Fruit fly (Drosophila melanogaster) whole organism, embryonic: ENCODE data around the gene CG11668.

Experiments
- Atf3 ChIP-seq: fragments of 200-800 bp; sonication (Bioruptor generic); optimal IDR thresholded peaks from 3 replicates; lab custom pipeline; 2016; ENCODE audit warnings: missing biosample characterization, missing genetic modification characterization
- CG11398 ChIP-seq: fragments of 200-800 bp; sonication (Bioruptor generic); optimal IDR thresholded peaks from 2 replicates; lab custom pipeline; 2016; ENCODE audit warnings: missing biosample characterization, missing genetic modification characterization
- CG11560 ChIP-seq: fragments of 200-800 bp; sonication (Bioruptor generic); IDR thresholded peaks from 3 replicates; pipeline ENCODE4 v1.3.6; 2022; ENCODE audit warnings: missing biosample characterization, missing genetic modification characterization
- CG11696 ChIP-seq: fragments of 200-800 bp; sonication (Bioruptor generic); IDR thresholded peaks from 2 replicates; pipeline ENCODE4 v1.3.6; 2022; ENCODE audit warnings: missing biosample characterization, missing genetic modification characterization
- CG13624 ChIP-seq: fragments of 200-800 bp; sonication (Bioruptor generic); optimal IDR thresholded peaks from 2 replicates; lab custom pipeline; 2016; ENCODE audit warnings: missing biosample characterization, missing genetic modification characterization
- CG17186 ChIP-seq: fragments of 200-800 bp; sonication (Bioruptor generic); optimal IDR thresholded peaks from 3 replicates; lab custom pipeline; 2017; ENCODE audit warnings: missing biosample characterization, missing genetic modification reagents, missing genetic modification characterization
- CG17359 ChIP-seq: fragments of 200-800 bp; sonication (Bioruptor generic); optimal IDR thresholded peaks from 3 replicates; lab custom pipeline; 2018; ENCODE audit warnings: missing biosample characterization, mild to moderate bottlenecking, missing genetic modification characterization, moderate library complexity
- CG17385 ChIP-seq: fragments of 200-800 bp; sonication (Bioruptor generic); optimal IDR thresholded peaks from 3 replicates; lab custom pipeline; 2018; ENCODE audit warnings: missing biosample characterization, mild to moderate bottlenecking, missing genetic modification characterization
- CG18262 ChIP-seq: fragments of 200-800 bp; optimal IDR thresholded peaks from 3 replicates; lab custom pipeline; 2019; ENCODE audit warnings: missing biosample characterization, mild to moderate bottlenecking, missing genetic modification characterization, moderate library complexity
- CG18476 ChIP-seq: fragments of 200-800 bp; sonication (Bioruptor generic); optimal IDR thresholded peaks from 2 replicates; lab custom pipeline; 2016; ENCODE audit warnings: missing biosample characterization, mild to moderate bottlenecking, missing genetic modification characterization
- CG18599 ChIP-seq: fragments of 200-800 bp; sonication (Bioruptor generic); optimal IDR thresholded peaks from 3 replicates; lab custom pipeline; 2017; ENCODE audit warnings: missing biosample characterization, missing genetic modification characterization, mild to moderate bottlenecking, moderate library complexity, missing genetic modification reagents
- CG18764 ChIP-seq: fragments of 200-800 bp; sonication (Bioruptor generic); optimal IDR thresholded peaks from 3 replicates; lab custom pipeline; 2016; ENCODE audit warnings: missing biosample characterization, missing genetic modification characterization
- CG2202 ChIP-seq: fragments of 200-800 bp; sonication (Bioruptor generic); optimal IDR thresholded peaks from 2 replicates; lab custom pipeline; 2018; ENCODE audit warnings: missing biosample characterization, mild to moderate bottlenecking, missing genetic modification characterization
- CG31365 ChIP-seq: fragments of 200-800 bp; sonication (Bioruptor generic); optimal IDR thresholded peaks from 2 replicates; lab custom pipeline; 2018; ENCODE audit warnings: missing biosample characterization, mild to moderate bottlenecking, missing genetic modification characterization
- CG31388 ChIP-seq: fragments of 200-800 bp; sonication (Bioruptor generic); optimal IDR thresholded peaks from 2 replicates; lab custom pipeline; 2016; ENCODE audit warnings: missing biosample characterization, missing genetic modification characterization
- CG32772 ChIP-seq: fragments of 200-800 bp; sonication (Bioruptor generic); IDR thresholded peaks from 2 replicates; pipeline ENCODE4 v1.3.6; 2022; ENCODE audit warnings: missing biosample characterization, missing genetic modification characterization
- CG3726 ChIP-seq: fragments of 200-800 bp; sonication (Bioruptor generic); IDR thresholded peaks from 3 replicates; pipeline ENCODE4, ENCODE4 v1.3.6; 2022; ENCODE audit warnings: missing biosample characterization, missing genetic modification characterization
- CG4617 ChIP-seq: fragments of 200-800 bp; sonication (Bioruptor generic); optimal IDR thresholded peaks from 3 replicates; lab custom pipeline; 2016; ENCODE audit warnings: missing biosample characterization, missing genetic modification characterization, borderline replicate concordance
- CG6654 ChIP-seq: fragments of 200-800 bp; sonication (Bioruptor generic); optimal IDR thresholded peaks from 2 replicates; lab custom pipeline; 2017; ENCODE audit warnings: missing biosample characterization, mild to moderate bottlenecking, missing genetic modification characterization
- CG7357 ChIP-seq: fragments of 200-800 bp; sonication (Bioruptor generic); IDR thresholded peaks from 3 replicates; pipeline ENCODE4 v1.3.6; 2022; ENCODE audit warnings: missing biosample characterization, missing genetic modification characterization
- CG7987 ChIP-seq: fragments of 200-800 bp; sonication (Bioruptor generic); optimal IDR thresholded peaks from 2 replicates; lab custom pipeline; 2018; ENCODE audit warnings: missing biosample characterization, mild to moderate bottlenecking, missing genetic modification characterization, moderate library complexity
- CHES-1-like ChIP-seq: fragments of 200-800 bp; sonication (Bioruptor generic); optimal IDR thresholded peaks from 2 replicates; lab custom pipeline; 2016; ENCODE audit warnings: missing biosample characterization, missing genetic modification characterization
- Dad ChIP-seq: fragments of 200-800 bp; sonication (Bioruptor generic); optimal IDR thresholded peaks from 3 replicates; lab custom pipeline; 2016; ENCODE audit warnings: missing biosample characterization, missing genetic modification characterization
- ERR ChIP-seq: fragments of 200-800 bp; sonication (Bioruptor generic); optimal IDR thresholded peaks from 2 replicates; lab custom pipeline; 2016; ENCODE audit warnings: missing biosample characterization, missing genetic modification characterization
- Ets97D ChIP-seq: fragments of 200-800 bp; sonication (Bioruptor generic); optimal IDR thresholded peaks from 3 replicates; lab custom pipeline; 2016; ENCODE audit warnings: missing biosample characterization, missing genetic modification characterization
- Fer2 ChIP-seq: fragments of 200-800 bp; sonication (Bioruptor generic); optimal IDR thresholded peaks from 2 replicates; lab custom pipeline; 2018; ENCODE audit warnings: missing biosample characterization, mild to moderate bottlenecking, missing genetic modification characterization, moderate library complexity
- GATAe ChIP-seq: fragments of 200-800 bp; sonication (Bioruptor generic); conservative IDR thresholded peaks from 2 replicates; pipeline ENCODE4 v1.3.6; 2022; ENCODE audit warnings: missing biosample characterization, missing genetic modification characterization
- HmgZ ChIP-seq: fragments of 200-800 bp; sonication (Bioruptor generic); optimal IDR thresholded peaks from 2 replicates; lab custom pipeline; 2018; ENCODE audit warnings: missing biosample characterization, mild to moderate bottlenecking, missing genetic modification characterization
- Hr3 ChIP-seq: fragments of 200-800 bp; sonication (Bioruptor generic); optimal IDR thresholded peaks from 3 replicates; lab custom pipeline; 2016; ENCODE audit warnings: missing biosample characterization, missing genetic modification characterization
- Jarid2 ChIP-seq: fragments of 200-800 bp; sonication (Bioruptor generic); optimal IDR thresholded peaks from 3 replicates; lab custom pipeline; 2017; ENCODE audit warnings: mild to moderate bottlenecking, missing biosample characterization, missing genetic modification reagents, missing genetic modification characterization
- Six4 ChIP-seq: fragments of 200-800 bp; sonication (Bioruptor generic); optimal IDR thresholded peaks from 2 replicates; lab custom pipeline; 2016; ENCODE audit warnings: missing biosample characterization, missing genetic modification characterization
- Xrp1 ChIP-seq: fragments of 200-800 bp; sonication (Bioruptor generic); IDR thresholded peaks from 2 replicates; pipeline ENCODE4 v1.3.6; 2022; ENCODE audit warnings: missing biosample characterization, missing genetic modification characterization
- bbx ChIP-seq: fragments of 200-800 bp; sonication (Bioruptor generic); IDR thresholded peaks from 2 replicates; pipeline ENCODE4 v1.3.6; 2022; ENCODE audit warnings: missing biosample characterization, missing genetic modification characterization; ENCODE audit not compliant: partially characterized antibody
- ci ChIP-seq: fragments of 200-800 bp; sonication (Bioruptor generic); IDR thresholded peaks from 3 replicates; pipeline ENCODE4 v1.3.6; 2022; ENCODE audit warnings: missing biosample characterization, missing genetic modification characterization
- crol ChIP-seq: fragments of 200-800 bp; sonication (Bioruptor generic); IDR thresholded peaks from 2 replicates; pipeline ENCODE4 v1.3.6; 2022; ENCODE audit warnings: missing biosample characterization, missing genetic modification characterization
- dan ChIP-seq: fragments of 200-800 bp; sonication (Bioruptor generic); IDR thresholded peaks from 2 replicates; pipeline ENCODE4 v1.3.6; 2022; ENCODE audit warnings: missing biosample characterization, missing genetic modification characterization
- esg ChIP-seq: fragments of 200-800 bp; sonication (Bioruptor generic); conservative IDR thresholded peaks from 2 replicates; pipeline ENCODE4 v1.3.6; 2022; ENCODE audit warnings: missing biosample characterization, missing genetic modification characterization
- ewg ChIP-seq: fragments of 200-800 bp; sonication (Bioruptor generic); optimal IDR thresholded peaks from 3 replicates; lab custom pipeline; 2017; ENCODE audit warnings: mild to moderate bottlenecking, missing biosample characterization, missing genetic modification reagents, missing genetic modification characterization
- gro ChIP-seq: fragments of 200-800 bp; sonication (Bioruptor generic); optimal IDR thresholded peaks from 2 replicates; lab custom pipeline; 2016; ENCODE audit warnings: missing biosample characterization, missing genetic modification characterization
- hb ChIP-seq: fragments of 200-800 bp; sonication (Bioruptor generic); IDR thresholded peaks from 3 replicates; pipeline ENCODE4 v1.3.6; 2022; ENCODE audit warnings: missing biosample characterization, missing genetic modification characterization; ENCODE audit not compliant: partially characterized antibody
- hbn ChIP-seq: fragments of 200-800 bp; sonication (Bioruptor generic); IDR thresholded peaks from 2 replicates; pipeline ENCODE4 v1.3.6; 2022; ENCODE audit warnings: missing biosample characterization, missing genetic modification characterization; ENCODE audit not compliant: partially characterized antibody
- ind ChIP-seq: fragments of 200-800 bp; sonication (Bioruptor generic); optimal IDR thresholded peaks from 3 replicates; lab custom pipeline; 2016; ENCODE audit warnings: missing biosample characterization, missing genetic modification characterization
- knrl ChIP-seq: fragments of 200-800 bp; sonication (Bioruptor generic); IDR thresholded peaks from 3 replicates; pipeline ENCODE4 v1.3.6; 2022; ENCODE audit warnings: missing biosample characterization, missing genetic modification characterization; ENCODE audit not compliant: partially characterized antibody
- lov ChIP-seq, 2 experiments: fragments of 200-800 bp in 1 of 2; fragments of >200 bp in 1 of 2; sonication (Bioruptor generic) in 1 of 2; IDR thresholded peaks in 1 of 2; optimal IDR thresholded peaks in 1 of 2; 2 replicates in 1 of 2; 3 replicates in 1 of 2; pipeline versions ENCODE4 v1.3.6 to Lab custom; 2017 to 2022; ENCODE audit warnings: missing biosample characterization in 1 of 2, missing genetic modification characterization in 1 of 2
- nau ChIP-seq: fragments of 200-800 bp; sonication (Bioruptor generic); optimal IDR thresholded peaks from 3 replicates; lab custom pipeline; 2017; ENCODE audit warnings: missing biosample characterization, mild to moderate bottlenecking, missing genetic modification characterization, missing genetic modification reagents
- sd ChIP-seq: fragments of 200-800 bp; sonication (Bioruptor generic); optimal IDR thresholded peaks from 3 replicates; lab custom pipeline; 2018; ENCODE audit warnings: missing biosample characterization, mild to moderate bottlenecking, missing genetic modification characterization, moderate library complexity
- sim ChIP-seq: fragments of 200-800 bp; sonication (Bioruptor generic); IDR thresholded peaks from 2 replicates; pipeline ENCODE4 v1.3.6; 2022; ENCODE audit warnings: missing biosample characterization, missing genetic modification characterization
- so ChIP-seq: fragments of 200-800 bp; sonication (Bioruptor generic); IDR thresholded peaks from 3 replicates; pipeline ENCODE4 v1.3.6; 2022; ENCODE audit warnings: missing biosample characterization, missing genetic modification characterization
- tgo ChIP-seq: fragments of 200-800 bp; sonication (Bioruptor generic); IDR thresholded peaks from 3 replicates; pipeline ENCODE4 v1.3.6; 2022; ENCODE audit warnings: missing biosample characterization, missing genetic modification characterization
- twi ChIP-seq: fragments of 200-800 bp; optimal IDR thresholded peaks from 2 replicates; lab custom pipeline; 2019; ENCODE audit warnings: missing biosample characterization, mild to moderate bottlenecking, missing genetic modification characterization, moderate library complexity

CG11668 gene

dm6 chr3R:13032975-13033445 is 5.2 kb upstream of the CG11668 start (continued):
- TF ChIP-seq Six4 (GFP tag; lab: Kevin White, UChicago) = peak; percentile 2
- TF ChIP-seq CG11560 (tag; lab: Robert Waterston, UW) = no peak
- TF ChIP-seq Fer2 (tag; lab: Kevin White, UChicago) = peak; percentile 12
- peak; percentile 23 for TF ChIP-seq sd (tag; lab: Kevin White, UChicago)
- TF ChIP-seq Hr3 = no peak
- no peak for TF ChIP-seq CG31365
- TF ChIP-seq CG13624 (GFP tag; lab: Kevin White, UChicago) = no peak
- TF ChIP-seq ewg (GFP tag; lab: Kevin White, UChicago) = peak; percentile 13
- TF ChIP-seq CG32772 = no peak
- no peak for TF ChIP-seq CG18262 (tag; lab: Kevin White, UChicago)
- TF ChIP-seq CHES-1-like (GFP tag; lab: Kevin White, UChicago) = no peak
- TF ChIP-seq Xrp1 (GFP tag; lab: Robert Waterston, UW) = no peak; the same call in 1 of the 2 replicates
- TF ChIP-seq twi = peak; percentile 67
- TF ChIP-seq CG17186 (GFP tag; lab: Kevin White, UChicago) = peak; percentile 59
- peak; percentile 77 for TF ChIP-seq CG7987 (GFP tag; lab: Kevin White, UChicago)
- no peak for TF ChIP-seq tgo (GFP tag; lab: Robert Waterston, UW)
- peak; percentile 69 for TF ChIP-seq CG17359 (tag; lab: Kevin White, UChicago)
- TF ChIP-seq so (GFP tag; lab: Robert Waterston, UW) = peak; percentile 40; the same call in 1 of the 3 replicates
- no peak for TF ChIP-seq hb (GFP tag; lab: Robert Waterston, UW)
- no peak for TF ChIP-seq dan (GFP tag; lab: Robert Waterston, UW)
- TF ChIP-seq esg (GFP tag; lab: Robert Waterston, UW) = no peak
- no peak for TF ChIP-seq CG4617
- TF ChIP-seq CG3726 = no peak
- TF ChIP-seq knrl = no peak
- peak; percentile 20 for TF ChIP-seq Ets97D (GFP tag; lab: Kevin White, UChicago)
- no peak for TF ChIP-seq ERR (GFP tag; lab: Kevin White, UChicago)
- no peak for TF ChIP-seq gro
- peak; percentile 79 for TF ChIP-seq ci (GFP tag; lab: Robert Waterston, UW)
- no peak for TF ChIP-seq ind (GFP tag; lab: Kevin White, UChicago)
- peak; percentile 68 for TF ChIP-seq CG18599 (GFP tag; lab: Kevin White, UChicago)
- no peak for TF ChIP-seq lov (optimal IDR thresholded peaks at IDR 0.05; lab: Kevin White, UChicago)
- peak; percentile 67; the same call in 1 of the 3 replicates for TF ChIP-seq lov (GFP tag; IDR thresholded peaks at IDR 0.05; lab: Robert Waterston, UW)
- TF ChIP-seq CG11398 (GFP tag; lab: Kevin White, UChicago) = no peak
- TF ChIP-seq Atf3 (GFP tag; lab: Kevin White, UChicago) = no peak
- no peak for TF ChIP-seq hbn (GFP tag; lab: Robert Waterston, UW)
- TF ChIP-seq CG17385 (GFP tag; lab: Kevin White, UChicago) = peak; percentile 9
- TF ChIP-seq CG18764 (GFP tag; lab: Kevin White, UChicago) = peak; percentile 42
- no peak for TF ChIP-seq CG31388 (GFP tag; lab: Kevin White, UChicago)
- TF ChIP-seq CG2202 (tag; lab: Kevin White, UChicago) = no peak
- no peak for TF ChIP-seq CG6654
- peak; percentile 12 for TF ChIP-seq CG18476
- no peak for TF ChIP-seq CG7357
- no peak for TF ChIP-seq CG11696 (GFP tag; lab: Robert Waterston, UW)
- TF ChIP-seq nau (GFP tag; lab: Kevin White, UChicago) = no peak
- TF ChIP-seq HmgZ (tag; lab: Kevin White, UChicago) = no peak
- peak; percentile 46 for TF ChIP-seq Jarid2 (GFP tag; lab: Kevin White, UChicago)
- TF ChIP-seq GATAe (GFP tag; lab: Robert Waterston, UW) = no peak
- TF ChIP-seq crol (GFP tag; lab: Robert Waterston, UW) = no peak
- no peak for TF ChIP-seq Dad
- peak; percentile 31; the same call in 1 of the 2 replicates for TF ChIP-seq sim (GFP tag; lab: Robert Waterston, UW)
- TF ChIP-seq bbx (GFP tag; lab: Robert Waterston, UW) = no peak
